Worm (Caenorhabditis elegans) whole organism, L3 larva: ENCODE data around the gene gpa-12.

Experiments used
- R02D3.7 ChIP-seq: fragments of 150-350 bp; optimal IDR thresholded peaks from 2 replicates; lab custom pipeline; 2014; ENCODE audit warnings: missing biosample characterization, missing genetic modification characterization
- ama-1 ChIP-seq: fragments of 150-350 bp; optimal IDR thresholded peaks from 2 replicates; lab custom pipeline; 2018
- elt-2 ChIP-seq: sonication (generic microtip); optimal IDR thresholded peaks from 2 replicates; lab custom pipeline; 2016; ENCODE audit warnings: missing genetic modification reagents, mild to moderate bottlenecking, missing genetic modification characterization, missing compliant biosample characterization
- nfya-1 ChIP-seq: sonication (generic microtip); optimal IDR thresholded peaks from 2 replicates; lab custom pipeline; 2017; ENCODE audit warnings: missing genetic modification characterization, mild to moderate bottlenecking, missing compliant biosample characterization, antibody characterized with exemption, moderate library complexity; ENCODE audit not compliant: insufficient read depth
- nhr-11 ChIP-seq: fragments of 150-350 bp; optimal IDR thresholded peaks from 2 replicates; lab custom pipeline; 2014; ENCODE audit warnings: missing biosample characterization, missing genetic modification characterization
- nhr-43 ChIP-seq: sonication (generic microtip); optimal IDR thresholded peaks from 2 replicates; lab custom pipeline; 2016; ENCODE audit warnings: mild to moderate bottlenecking, missing genetic modification characterization, missing compliant biosample characterization; ENCODE audit not compliant: poor library complexity, severe bottlenecking
- snpc-4 ChIP-seq: fragments of 150-350 bp; optimal IDR thresholded peaks from 2 replicates; lab custom pipeline; 2014; ENCODE audit warnings: missing biosample characterization, missing genetic modification characterization
- unc-62 ChIP-seq: fragments of 150-350 bp; sonication (generic microtip); optimal IDR thresholded peaks from 4 replicates; lab custom pipeline; 2014; ENCODE audit warnings: missing biosample characterization, missing genetic modification reagents, missing genetic modification characterization
- zag-1 ChIP-seq: fragments of 150-350 bp; optimal IDR thresholded peaks from 2 replicates; lab custom pipeline; 2014; ENCODE audit warnings: missing biosample characterization, missing genetic modification characterization

DNA sequence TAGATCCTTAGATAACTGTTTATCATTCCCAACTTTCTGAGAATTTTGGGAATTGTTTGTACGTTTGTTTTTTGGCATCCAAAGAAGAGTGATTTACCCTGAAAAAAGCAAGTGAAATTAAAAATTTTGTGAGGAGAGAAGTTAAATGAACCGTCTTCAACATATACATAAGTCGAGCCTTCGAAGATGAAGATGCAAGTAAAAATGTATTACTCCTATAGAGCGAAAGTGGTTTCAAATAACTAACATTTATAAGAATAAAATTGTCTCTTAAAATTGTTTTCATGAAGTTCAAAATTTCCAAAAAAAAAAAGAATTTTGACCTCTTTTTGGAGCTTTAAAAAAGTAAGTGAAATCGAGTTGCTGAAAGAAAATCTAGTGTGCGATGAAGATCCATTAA, 31.2 kb downstream of the gpa-12 start, which contains the start of gene B0416.10:
- no peak for TF ChIP-seq snpc-4
- no peak for TF ChIP-seq zag-1 (tag; lab: Kevin White, UChicago)
- TF ChIP-seq nhr-11: no peak
- TF ChIP-seq nfya-1: no peak
- TF ChIP-seq elt-2 (tag; lab: Kevin White, UChicago): no peak
- TF ChIP-seq unc-62 (GFP tag; lab: Kevin White, UChicago): no peak
- no peak for TF ChIP-seq ama-1 (lab: Kevin White, UChicago)
- TF ChIP-seq nhr-43 (tag; lab: Kevin White, UChicago): no peak
- TF ChIP-seq R02D3.7 (tag; lab: Kevin White, UChicago): no peak
